Worm (Caenorhabditis elegans) whole organism, L3 larva: ENCODE data around the gene fmil-1.

Experiments
- R02D3.7 ChIP-seq: fragments of 150-350 bp; optimal IDR thresholded peaks from 2 replicates; lab custom pipeline; 2014; ENCODE audit warnings: missing biosample characterization, missing genetic modification characterization
- ZK546.5 ChIP-seq: sonication (generic microtip); optimal IDR thresholded peaks from 2 replicates; lab custom pipeline; 2017; ENCODE audit warnings: missing biosample characterization, missing genetic modification characterization
- ceh-16 ChIP-seq: sonication (generic microtip); optimal IDR thresholded peaks from 2 replicates; lab custom pipeline; 2017; ENCODE audit warnings: missing biosample characterization, missing genetic modification characterization
- ceh-28 ChIP-seq: fragments of 150-350 bp; optimal IDR thresholded peaks from 2 replicates; lab custom pipeline; 2014; ENCODE audit warnings: missing biosample characterization, missing genetic modification reagents, missing genetic modification characterization
- ceh-82 ChIP-seq: fragments of 150-350 bp; optimal IDR thresholded peaks from 2 replicates; lab custom pipeline; 2014; ENCODE audit warnings: missing biosample characterization, missing genetic modification characterization
- ceh-9 ChIP-seq: sonication (generic microtip); optimal IDR thresholded peaks from 2 replicates; lab custom pipeline; 2018; ENCODE audit warnings: missing biosample characterization, missing genetic modification characterization
- daf-12 ChIP-seq: fragments of 150-350 bp; optimal IDR thresholded peaks from 2 replicates; lab custom pipeline; 2014; ENCODE audit warnings: missing biosample characterization, missing genetic modification reagents, missing genetic modification characterization
- egl-27 ChIP-seq: sonication (generic microtip); optimal IDR thresholded peaks from 4 replicates; lab custom pipeline; 2017; ENCODE audit warnings: missing biosample characterization, missing genetic modification reagents, missing genetic modification characterization
- egl-5 ChIP-seq: fragments of 150-350 bp; optimal IDR thresholded peaks from 2 replicates; lab custom pipeline; 2017; ENCODE audit warnings: missing biosample characterization, missing genetic modification reagents, missing genetic modification characterization, inconsistent platforms
- elt-1 ChIP-seq: fragments of 150-350 bp; optimal IDR thresholded peaks from 2 replicates; lab custom pipeline; 2014; ENCODE audit warnings: missing biosample characterization, missing genetic modification characterization
- elt-2 ChIP-seq: sonication (generic microtip); optimal IDR thresholded peaks from 2 replicates; lab custom pipeline; 2016; ENCODE audit warnings: missing genetic modification reagents, mild to moderate bottlenecking, missing genetic modification characterization, missing compliant biosample characterization
- elt-3 ChIP-seq, 3 experiments: fragments of 150-350 bp in 1 of 3; sonication (generic microtip) in 2 of 3; optimal IDR thresholded peaks; 2 replicates in 2 of 3; 4 replicates in 1 of 3; lab custom pipeline; 2014 to 2017; ENCODE audit warnings: missing biosample characterization in 3 of 3, missing genetic modification characterization in 3 of 3
- eor-1 ChIP-seq, 2 experiments: fragments of 150-350 bp; optimal IDR thresholded peaks; 2 replicates each; lab custom pipeline; 2014 to 2018; ENCODE audit warnings: missing biosample characterization in 2 of 2, missing genetic modification characterization in 2 of 2
- fkh-2 ChIP-seq: fragments of 150-350 bp; optimal IDR thresholded peaks from 2 replicates; lab custom pipeline; 2014; ENCODE audit warnings: missing biosample characterization, missing genetic modification reagents, missing genetic modification characterization
- fos-1 ChIP-seq: fragments of 150-350 bp; optimal IDR thresholded peaks from 2 replicates; lab custom pipeline; 2014; ENCODE audit warnings: missing biosample characterization, missing genetic modification characterization
- hmg-11 ChIP-seq: sonication (generic microtip); optimal IDR thresholded peaks from 2 replicates; lab custom pipeline; 2016; ENCODE audit warnings: missing genetic modification characterization, missing compliant biosample characterization
- jun-1 ChIP-seq: fragments of 150-350 bp; optimal IDR thresholded peaks from 2 replicates; lab custom pipeline; 2014; ENCODE audit warnings: missing biosample characterization, missing genetic modification reagents, missing genetic modification characterization
- lin-15B ChIP-seq: fragments of 150-350 bp; optimal IDR thresholded peaks from 2 replicates; lab custom pipeline; 2014; ENCODE audit warnings: missing biosample characterization, missing genetic modification characterization
- lin-39 ChIP-seq: fragments of 150-350 bp; optimal IDR thresholded peaks from 2 replicates; lab custom pipeline; 2018; ENCODE audit warnings: missing biosample characterization, missing genetic modification reagents, missing genetic modification characterization
- lsy-12 ChIP-seq: sonication (generic microtip); optimal IDR thresholded peaks from 2 replicates; lab custom pipeline; 2016; ENCODE audit warnings: mild to moderate bottlenecking, missing genetic modification characterization, missing compliant biosample characterization
- mdl-1 ChIP-seq: fragments of 150-350 bp; optimal IDR thresholded peaks from 2 replicates; lab custom pipeline; 2014; ENCODE audit warnings: missing biosample characterization, missing genetic modification characterization
- mml-1 ChIP-seq: fragments of 150-350 bp; sonication (generic microtip); optimal IDR thresholded peaks from 3 replicates; lab custom pipeline; 2014; ENCODE audit warnings: missing biosample characterization, missing genetic modification characterization
- nfya-1 ChIP-seq: sonication (generic microtip); optimal IDR thresholded peaks from 2 replicates; lab custom pipeline; 2017; ENCODE audit warnings: missing genetic modification characterization, mild to moderate bottlenecking, missing compliant biosample characterization, antibody characterized with exemption, moderate library complexity; ENCODE audit not compliant: insufficient read depth
- nhr-11 ChIP-seq: fragments of 150-350 bp; optimal IDR thresholded peaks from 2 replicates; lab custom pipeline; 2014; ENCODE audit warnings: missing biosample characterization, missing genetic modification characterization
- nhr-23 ChIP-seq: fragments of 150-350 bp; optimal IDR thresholded peaks from 2 replicates; lab custom pipeline; 2014; ENCODE audit warnings: missing biosample characterization, missing genetic modification reagents, missing genetic modification characterization
- nhr-237 ChIP-seq: fragments of 150-350 bp; optimal IDR thresholded peaks from 2 replicates; lab custom pipeline; 2014; ENCODE audit warnings: missing biosample characterization, missing genetic modification characterization
- nhr-25 ChIP-seq: sonication (generic microtip); optimal IDR thresholded peaks from 2 replicates; lab custom pipeline; 2017; ENCODE audit warnings: missing biosample characterization, missing genetic modification characterization
- nhr-43 ChIP-seq: sonication (generic microtip); optimal IDR thresholded peaks from 2 replicates; lab custom pipeline; 2016; ENCODE audit warnings: mild to moderate bottlenecking, missing genetic modification characterization, missing compliant biosample characterization; ENCODE audit not compliant: poor library complexity, severe bottlenecking
- nhr-77 ChIP-seq: fragments of 150-350 bp; optimal IDR thresholded peaks from 2 replicates; lab custom pipeline; 2014; ENCODE audit warnings: missing biosample characterization, missing genetic modification characterization
- pha-4 ChIP-seq: fragments of 150-350 bp; optimal IDR thresholded peaks from 2 replicates; lab custom pipeline; 2014; ENCODE audit warnings: missing biosample characterization, missing genetic modification reagents, missing genetic modification characterization
- pqm-1 ChIP-seq: fragments of 150-350 bp; optimal IDR thresholded peaks from 2 replicates; lab custom pipeline; 2017; ENCODE audit warnings: missing biosample characterization, missing genetic modification characterization, inconsistent platforms
- sea-2 ChIP-seq: fragments of 150-350 bp; sonication (generic microtip); optimal IDR thresholded peaks from 4 replicates; lab custom pipeline; 2014; ENCODE audit warnings: missing biosample characterization, missing genetic modification reagents, missing genetic modification characterization
- skn-1 ChIP-seq: fragments of 150-350 bp; optimal IDR thresholded peaks from 2 replicates; lab custom pipeline; 2014; ENCODE audit warnings: missing biosample characterization, missing genetic modification characterization
- snpc-4 ChIP-seq: fragments of 150-350 bp; optimal IDR thresholded peaks from 2 replicates; lab custom pipeline; 2014; ENCODE audit warnings: missing biosample characterization, missing genetic modification characterization
- tbx-2 ChIP-seq: sonication (generic microtip); optimal IDR thresholded peaks from 2 replicates; lab custom pipeline; 2016; ENCODE audit warnings: mild to moderate bottlenecking, missing genetic modification characterization, missing compliant biosample characterization
- unc-39 ChIP-seq: sonication (generic microtip); optimal IDR thresholded peaks from 4 replicates; lab custom pipeline; 2017; ENCODE audit warnings: missing biosample characterization, missing genetic modification characterization
- unc-62 ChIP-seq: fragments of 150-350 bp; sonication (generic microtip); optimal IDR thresholded peaks from 4 replicates; lab custom pipeline; 2014; ENCODE audit warnings: missing biosample characterization, missing genetic modification reagents, missing genetic modification characterization
- ztf-4 ChIP-seq: fragments of 150-350 bp; optimal IDR thresholded peaks from 2 replicates; lab custom pipeline; 2014; ENCODE audit warnings: missing biosample characterization, missing genetic modification characterization

Gene fmil-1

ce11 chrIV:3662863-3663262 lies 5.6 kb downstream of the fmil-1 start:
- TF ChIP-seq nhr-43 (tag; lab: Kevin White, UChicago): no peak
- no peak for TF ChIP-seq hmg-11 (tag; lab: Kevin White, UChicago)
- no peak for TF ChIP-seq egl-27 (tag; lab: Kevin White, UChicago)
- TF ChIP-seq sea-2: no peak
- no peak for TF ChIP-seq unc-39
- TF ChIP-seq nhr-11 (tag; lab: Kevin White, UChicago): no peak
- TF ChIP-seq fkh-2: no peak
- TF ChIP-seq fos-1 (tag; lab: Kevin White, UChicago): no peak
- TF ChIP-seq elt-2 (tag; lab: Kevin White, UChicago): no peak
- no peak for TF ChIP-seq pha-4 (tag; lab: Kevin White, UChicago)
- TF ChIP-seq lsy-12 (tag; lab: Kevin White, UChicago): no peak

ce11 chrIV:3661117-3661634 lies 7.3 kb downstream of the fmil-1 start:
- TF ChIP-seq nhr-237 (no peak), mdl-1 (tag; lab: Kevin White, UChicago) (no peak), nhr-11 (tag; lab: Kevin White, UChicago) (no peak), nhr-23 (tag; lab: Kevin White, UChicago) (no peak), pqm-1 (tag; lab: Kevin White, UChicago) (no peak), daf-12 (tag; lab: Kevin White, UChicago) (no peak), sea-2 (no peak), ZK546.5 (no peak), elt-1 (tag; lab: Kevin White, UChicago) (no peak), nhr-25 (tag; lab: Kevin White, UChicago) (no peak), ztf-4 (tag; lab: Kevin White, UChicago) (no peak), elt-2 (tag; lab: Kevin White, UChicago) (no peak), nhr-43 (tag; lab: Kevin White, UChicago) (no peak), ceh-28 (tag; lab: Kevin White, UChicago) (no peak), snpc-4 (no peak), ceh-9 (tag; lab: Kevin White, UChicago) (no peak), eor-1 (tag; optimal IDR thresholded peaks at IDR 0.05; lab: Kevin White, UChicago) (no peak), tbx-2 (tag; lab: Kevin White, UChicago) (no peak)
- TF ChIP-seq, all 47 proteins: peak for 0

- TF ChIP-seq lin-39 (tag; lab: Kevin White, UChicago): no peak
Observed at ce11 chrIV:3659951-3660350, 8.6 kb downstream of the fmil-1 start.

- TF ChIP-seq ceh-82 (tag; lab: Kevin White, UChicago) (no peak), mml-1 (tag; lab: Kevin White, UChicago) (peak; percentile 1), nfya-1 (tag; lab: Kevin White, UChicago) (peak; percentile 11), tbx-2 (tag; lab: Kevin White, UChicago) (no peak), elt-1 (tag; lab: Kevin White, UChicago) (no peak)
Observed at ce11 chrIV:3655896-3656295, 12.6 kb downstream of the fmil-1 start.

- no peak for TF ChIP-seq pqm-1 (tag; lab: Kevin White, UChicago)
- no peak for TF ChIP-seq ceh-9 (tag; lab: Kevin White, UChicago)
- TF ChIP-seq elt-2 (tag; lab: Kevin White, UChicago): no peak
- no peak for TF ChIP-seq fkh-2
- TF ChIP-seq lin-39 (tag; lab: Kevin White, UChicago): no peak
Observed at ce11 chrIV:3654823-3655222, 13.7 kb downstream of the fmil-1 start.

- no peak for TF ChIP-seq nhr-77
- peak; percentile 47 for TF ChIP-seq nhr-23 (tag; lab: Kevin White, UChicago)
- TF ChIP-seq ztf-4 (tag; lab: Kevin White, UChicago): no peak
- TF ChIP-seq skn-1: no peak
- TF ChIP-seq lsy-12 (tag; lab: Kevin White, UChicago): peak; percentile 22
- TF ChIP-seq R02D3.7: peak; percentile 9
- no peak for TF ChIP-seq snpc-4
- no peak for TF ChIP-seq eor-1 (tag; optimal IDR thresholded peaks at IDR 0.05; lab: Kevin White, UChicago)
- no peak for TF ChIP-seq elt-2 (tag; lab: Kevin White, UChicago)
- TF ChIP-seq lin-39 (tag; lab: Kevin White, UChicago): no peak
- no peak for TF ChIP-seq unc-62 (GFP tag; lab: Kevin White, UChicago)
- TF ChIP-seq nhr-25 (tag; lab: Kevin White, UChicago): peak; percentile 56
- TF ChIP-seq ceh-16: no peak
- TF ChIP-seq tbx-2 (tag; lab: Kevin White, UChicago): peak; percentile 59
- TF ChIP-seq nfya-1 (tag; lab: Kevin White, UChicago): peak; percentile 62
- peak; percentile 1 for TF ChIP-seq pqm-1 (tag; lab: Kevin White, UChicago)
- TF ChIP-seq mml-1 (tag; lab: Kevin White, UChicago): peak; percentile 95
- TF ChIP-seq elt-3 (tag; optimal IDR thresholded peaks at IDR 0.05; lab: Kevin White, UChicago): peak in 1 of 3 experiments; percentile 6
- no peak for TF ChIP-seq elt-1 (tag; lab: Kevin White, UChicago)
- no peak for TF ChIP-seq nhr-43 (tag; lab: Kevin White, UChicago)
- no peak for TF ChIP-seq nhr-237
- TF ChIP-seq egl-5 (tag; lab: Kevin White, UChicago): no peak
- peak; percentile 66 for TF ChIP-seq ceh-28 (tag; lab: Kevin White, UChicago)
- TF ChIP-seq mdl-1 (tag; lab: Kevin White, UChicago): peak; percentile 60
- TF ChIP-seq hmg-11 (tag; lab: Kevin White, UChicago): no peak
- TF ChIP-seq lin-15B (tag; lab: Kevin White, UChicago): no peak
- TF ChIP-seq jun-1 (tag; lab: Kevin White, UChicago): no peak
Observed at ce11 chrIV:3654214-3654613, 14.3 kb downstream of the fmil-1 start.
